Fruit fly (Drosophila melanogaster) whole organism, adult: ENCODE data around the gene cdi.

Experiments used
- CG11617 ChIP-seq: fragments of 200-800 bp; sonication (Bioruptor generic); optimal IDR thresholded peaks from 2 replicates; lab custom pipeline; 2017; ENCODE audit warnings: mild to moderate bottlenecking, missing biosample characterization, missing genetic modification reagents, missing genetic modification characterization
- CG12768 ChIP-seq: fragments of 200-800 bp; sonication (Bioruptor generic); optimal IDR thresholded peaks from 2 replicates; lab custom pipeline; 2017; ENCODE audit warnings: missing biosample characterization, missing genetic modification characterization, mild to moderate bottlenecking, moderate library complexity, missing genetic modification reagents
- CG14711 ChIP-seq: fragments of 200-800 bp; sonication (Bioruptor generic); optimal IDR thresholded peaks from 2 replicates; lab custom pipeline; 2018; ENCODE audit warnings: missing biosample characterization, mild to moderate bottlenecking, missing genetic modification characterization, moderate library complexity
- CG1620 ChIP-seq: fragments of 200-800 bp; sonication (Bioruptor generic); optimal IDR thresholded peaks from 2 replicates; lab custom pipeline; 2016; ENCODE audit warnings: missing biosample characterization, missing genetic modification characterization
- CG33017 ChIP-seq: fragments of 200-800 bp; sonication (Bioruptor generic); optimal IDR thresholded peaks from 2 replicates; lab custom pipeline; 2018; ENCODE audit warnings: missing biosample characterization, mild to moderate bottlenecking, missing genetic modification characterization, moderate library complexity
- CG5204 ChIP-seq: fragments of 200-800 bp; sonication (Bioruptor generic); optimal IDR thresholded peaks from 2 replicates; lab custom pipeline; 2016; ENCODE audit warnings: missing biosample characterization, missing genetic modification characterization
- CG7045 ChIP-seq: fragments of 200-800 bp; sonication (Bioruptor generic); optimal IDR thresholded peaks from 2 replicates; lab custom pipeline; 2017; ENCODE audit warnings: missing biosample characterization, mild to moderate bottlenecking, missing genetic modification characterization
- CG7101 ChIP-seq: fragments of 200-800 bp; sonication (Bioruptor generic); optimal IDR thresholded peaks from 2 replicates; lab custom pipeline; 2018; ENCODE audit warnings: missing biosample characterization, mild to moderate bottlenecking, missing genetic modification characterization, moderate library complexity
- Clk ChIP-seq: fragments of 200-800 bp; sonication (Bioruptor generic); optimal IDR thresholded peaks from 2 replicates; lab custom pipeline; 2017; ENCODE audit warnings: missing biosample characterization, missing genetic modification characterization
- Crg-1 ChIP-seq: fragments of 200-800 bp; sonication (Bioruptor generic); optimal IDR thresholded peaks from 2 replicates; lab custom pipeline; 2016; ENCODE audit warnings: missing biosample characterization, missing genetic modification characterization
- Hr96 ChIP-seq: fragments of 200-800 bp; sonication (Bioruptor generic); optimal IDR thresholded peaks from 2 replicates; lab custom pipeline; 2016; ENCODE audit warnings: missing biosample characterization, missing genetic modification characterization
- Mnt ChIP-seq: fragments of 200-800 bp; sonication (Bioruptor generic); optimal IDR thresholded peaks from 2 replicates; lab custom pipeline; 2016; ENCODE audit warnings: missing biosample characterization, mild to moderate bottlenecking, missing genetic modification characterization
- bab1 ChIP-seq: fragments of 200-800 bp; sonication (Bioruptor generic); optimal IDR thresholded peaks from 3 replicates; lab custom pipeline; 2019; ENCODE audit warnings: missing biosample characterization, mild to moderate bottlenecking, missing genetic modification characterization, moderate library complexity
- cic ChIP-seq: fragments of 200-800 bp; sonication (Bioruptor generic); optimal IDR thresholded peaks from 2 replicates; lab custom pipeline; 2017; ENCODE audit warnings: missing biosample characterization, mild to moderate bottlenecking, missing genetic modification characterization, moderate library complexity
- cnc ChIP-seq, 2 experiments: fragments of >200 bp; optimal IDR thresholded peaks; 2 replicates each; lab custom pipeline; 2017
- kay ChIP-seq: fragments of 200-800 bp; sonication (Bioruptor generic); peaks from one replicate; lab custom pipeline; 2016; ENCODE audit warnings: missing biosample characterization, missing genetic modification characterization, borderline replicate concordance
- ovo ChIP-seq: fragments of 200-800 bp; sonication (Bioruptor generic); optimal IDR thresholded peaks from 2 replicates; lab custom pipeline; 2016; ENCODE audit warnings: missing biosample characterization, missing genetic modification characterization
- pad ChIP-seq: fragments of 200-800 bp; sonication (Bioruptor generic); optimal IDR thresholded peaks from 3 replicates; lab custom pipeline; 2017; ENCODE audit warnings: missing biosample characterization, missing genetic modification characterization, mild to moderate bottlenecking, moderate library complexity, missing genetic modification reagents
- tj ChIP-seq: fragments of 200-800 bp; sonication (Bioruptor generic); optimal IDR thresholded peaks from 3 replicates; lab custom pipeline; 2017; ENCODE audit warnings: missing biosample characterization, mild to moderate bottlenecking, missing genetic modification characterization, moderate library complexity
- toe ChIP-seq: fragments of 200-800 bp; sonication (Bioruptor generic); optimal IDR thresholded peaks from 2 replicates; lab custom pipeline; 2016; ENCODE audit warnings: missing biosample characterization, missing genetic modification characterization

The cdi gene

dm6 chr3R:19071951-19072350 is 22.1 kb downstream of the cdi start:
- no peak for TF ChIP-seq tj (GFP tag; lab: Kevin White, UChicago)

DNA sequence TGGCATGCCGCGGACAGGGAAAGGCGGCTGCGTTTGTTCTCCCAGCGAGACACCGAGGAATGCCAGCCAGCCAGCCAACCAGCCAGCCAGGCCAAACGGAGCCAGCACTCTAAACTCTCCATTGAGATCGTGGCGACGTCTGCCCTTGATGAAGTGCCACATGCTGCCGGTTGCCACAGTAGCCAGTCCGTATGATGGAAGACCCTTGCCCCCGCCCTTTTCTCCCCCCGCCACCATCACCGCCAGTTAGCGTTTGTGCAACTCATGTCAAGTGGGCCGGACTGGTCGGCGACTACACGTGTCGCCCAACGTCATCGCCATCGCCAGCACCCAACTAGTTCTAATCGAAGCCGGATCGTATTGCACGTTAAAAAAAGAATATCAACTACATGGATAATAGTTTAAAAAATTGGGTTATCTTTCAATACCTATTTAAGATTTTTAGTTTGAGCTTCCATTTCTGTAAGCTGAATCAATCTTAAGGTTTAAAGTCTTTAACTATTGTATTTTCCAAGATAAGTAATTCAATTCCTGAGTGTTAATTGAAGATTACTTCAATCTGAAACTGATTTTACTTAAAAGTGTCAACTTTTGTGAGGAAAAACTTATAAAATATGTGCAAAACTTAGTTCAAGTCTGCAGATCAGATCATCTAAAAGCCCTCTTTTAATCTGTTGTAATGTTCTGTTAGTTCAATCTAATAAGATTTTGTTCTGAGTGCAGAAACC is 23.7 kb downstream of the cdi start:
- TF ChIP-seq bab1 (GFP tag; lab: Kevin White, UChicago) = no peak
- no peak for TF ChIP-seq Hr96 (GFP tag; lab: Kevin White, UChicago)
- no peak for TF ChIP-seq tj (GFP tag; lab: Kevin White, UChicago)
- TF ChIP-seq CG1620 (GFP tag; lab: Kevin White, UChicago) = no peak
- TF ChIP-seq Mnt (GFP tag; lab: Kevin White, UChicago) = no peak
- no peak for TF ChIP-seq cnc (optimal IDR thresholded peaks at IDR 0.05; lab: Kevin White, UChicago)
- no peak for TF ChIP-seq CG33017 (tag; lab: Kevin White, UChicago)
- TF ChIP-seq CG14711 (tag; lab: Kevin White, UChicago) = no peak

DNA sequence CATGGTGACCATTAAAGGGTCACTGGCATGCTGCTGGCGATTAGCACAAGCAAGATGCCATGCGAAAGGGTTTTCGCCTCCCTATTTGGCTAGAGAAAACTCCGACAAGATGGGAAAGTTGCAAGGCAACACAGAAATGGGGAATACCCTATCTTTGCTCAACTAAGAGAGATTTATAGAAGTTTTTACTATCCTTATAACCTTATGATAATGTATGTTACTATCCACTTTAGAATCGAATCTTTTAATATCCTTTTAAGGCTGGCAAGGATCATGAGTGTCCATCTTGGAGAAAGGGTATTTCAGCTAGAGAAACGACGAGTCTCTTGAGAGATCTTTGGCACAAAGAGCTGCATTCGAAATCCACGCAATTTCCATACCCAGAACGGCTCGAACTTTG is 24.3 kb downstream of the cdi start:
- no peak for TF ChIP-seq cic (GFP tag; lab: Kevin White, UChicago)
- TF ChIP-seq kay (GFP tag; lab: Kevin White, UChicago) = no peak
- TF ChIP-seq cnc (optimal IDR thresholded peaks at IDR 0.05; lab: Kevin White, UChicago) = no peak
- TF ChIP-seq toe (GFP tag; lab: Kevin White, UChicago) = no peak
- no peak for TF ChIP-seq ovo (GFP tag; lab: Kevin White, UChicago)
- TF ChIP-seq CG7045 (GFP tag; lab: Kevin White, UChicago) = no peak
- no peak for TF ChIP-seq CG33017 (tag; lab: Kevin White, UChicago)
- TF ChIP-seq CG7101 (tag; lab: Kevin White, UChicago) = no peak
- no peak for TF ChIP-seq CG5204 (GFP tag; lab: Kevin White, UChicago)
- no peak for TF ChIP-seq CG14711 (tag; lab: Kevin White, UChicago)
- TF ChIP-seq Hr96 (GFP tag; lab: Kevin White, UChicago) = no peak
- TF ChIP-seq CG11617 (GFP tag; lab: Kevin White, UChicago) = no peak
- TF ChIP-seq Clk (GFP tag; lab: Kevin White, UChicago) = no peak

- TF ChIP-seq ovo (GFP tag; lab: Kevin White, UChicago) (peak; percentile 62), pad (GFP tag; lab: Kevin White, UChicago) (no peak), Hr96 (GFP tag; lab: Kevin White, UChicago) (no peak), CG12768 (GFP tag; lab: Kevin White, UChicago) (peak; percentile 53), cic (GFP tag; lab: Kevin White, UChicago) (peak; percentile 20), kay (GFP tag; lab: Kevin White, UChicago) (peak; percentile 88), CG11617 (GFP tag; lab: Kevin White, UChicago) (peak; percentile 17), CG5204 (GFP tag; lab: Kevin White, UChicago) (peak; percentile 7), CG1620 (GFP tag; lab: Kevin White, UChicago) (peak; percentile 27), Crg-1 (GFP tag; lab: Kevin White, UChicago) (peak; percentile 52), tj (GFP tag; lab: Kevin White, UChicago) (no peak)
Observed at dm6 chr3R:19067876-19068406, 26.1 kb downstream of the cdi start.

dm6 chr3R:19066965-19067614 is 27.0 kb downstream of the cdi start:
- TF ChIP-seq cic (GFP tag; lab: Kevin White, UChicago) (peak; percentile 25), cnc (optimal IDR thresholded peaks at IDR 0.05; lab: Kevin White, UChicago) (peak in 1 of 2 experiments; percentile 55), tj (GFP tag; lab: Kevin White, UChicago) (no peak)

DNA sequence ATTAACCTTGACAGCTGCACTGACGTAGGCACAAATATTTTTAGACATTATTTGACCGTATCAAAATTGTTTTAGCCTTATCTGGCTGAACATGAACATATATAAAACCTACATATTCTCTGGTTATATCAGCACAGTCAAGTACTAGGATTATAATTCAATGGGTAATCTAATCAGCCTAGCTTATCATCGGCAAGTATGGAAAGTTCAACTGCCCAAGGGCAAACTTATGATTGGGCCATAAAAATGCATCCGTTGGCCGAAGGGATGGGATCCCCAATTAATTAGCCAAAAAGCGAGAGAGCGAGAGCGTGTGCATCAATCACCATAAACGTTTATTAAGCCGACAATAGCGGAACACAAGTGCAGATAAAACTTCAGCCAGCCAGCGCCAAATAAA is 28.6 kb downstream of the cdi start:
- TF ChIP-seq cic (GFP tag; lab: Kevin White, UChicago) (peak; percentile 2), CG5204 (GFP tag; lab: Kevin White, UChicago) (no peak)

dm6 chr3R:19064037-19064664 is 29.9 kb downstream of the cdi start:
- TF ChIP-seq CG7101 (tag; lab: Kevin White, UChicago) (no peak), ovo (GFP tag; lab: Kevin White, UChicago) (no peak), CG14711 (tag; lab: Kevin White, UChicago) (no peak), pad (GFP tag; lab: Kevin White, UChicago) (no peak), CG33017 (tag; lab: Kevin White, UChicago) (no peak), cic (GFP tag; lab: Kevin White, UChicago) (no peak), Clk (GFP tag; lab: Kevin White, UChicago) (no peak), CG1620 (GFP tag; lab: Kevin White, UChicago) (no peak), Crg-1 (GFP tag; lab: Kevin White, UChicago) (no peak), CG12768 (GFP tag; lab: Kevin White, UChicago) (no peak)
